Worm (Caenorhabditis elegans): ENCODE measurements around the gene C54C6.7.

Gene C54C6.7

ce11 chrIII:3540424-3540823 is 5.8 kb downstream of the C54C6.7 start (continued):
- peak in 1 of 3 experiments; percentile 29 for TF ChIP-seq ceh-82 (tag; optimal IDR thresholded peaks at IDR 0.05)
- no peak for TF ChIP-seq ztf-4 (tag; optimal IDR thresholded peaks at IDR 0.05)
- no peak for TF ChIP-seq sptf-1 (tag; optimal IDR thresholded peaks at IDR 0.05)
- TF ChIP-seq aha-1 (tag; optimal IDR thresholded peaks at IDR 0.05) = no peak
- no peak for TF ChIP-seq unc-62 (GFP tag; optimal IDR thresholded peaks at IDR 0.05)
- peak; percentile 34 for TF ChIP-seq ceh-8 (GFP tag; optimal IDR thresholded peaks at IDR 0.05)
- TF ChIP-seq ets-5 (GFP tag; IDR thresholded peaks at IDR 0.05) = no peak
- TF ChIP-seq ztf-11 (tag; optimal IDR thresholded peaks at IDR 0.05) = peak in 1 of 2 experiments; percentile 73
- TF ChIP-seq tlp-1 (tag; optimal IDR thresholded peaks at IDR 0.05) = no peak
- TF ChIP-seq dsc-1 (tag; optimal IDR thresholded peaks at IDR 0.05) = peak; percentile 65
- peak; percentile 89 for TF ChIP-seq snu-23 (GFP tag; optimal IDR thresholded peaks at IDR 0.05)
- no peak for TF ChIP-seq mef-2 (tag; optimal IDR thresholded peaks at IDR 0.05)
- peak; percentile 63 to 67 for TF ChIP-seq efl-1 (optimal IDR thresholded peaks at IDR 0.05)
- TF ChIP-seq efl-1 (GFP tag; optimal IDR thresholded peaks at IDR 0.05 in 1 of 2) = peak; percentile 66 to 96
- TF ChIP-seq fkh-4 (tag; optimal IDR thresholded peaks at IDR 0.05; ENCODE audit: borderline replicate concordance) = peak; percentile 24
- peak; percentile 31 for TF ChIP-seq nhr-237 (tag; optimal IDR thresholded peaks at IDR 0.05)
- no peak for TF ChIP-seq fkh-10 (GFP tag; optimal IDR thresholded peaks at IDR 0.05)
- no peak for TF ChIP-seq Y116A8C.19 (tag; optimal IDR thresholded peaks at IDR 0.05; ENCODE audit: borderline replicate concordance)
- peak; percentile 59 to 85 for TF ChIP-seq lin-35 (GFP tag; optimal IDR thresholded peaks at IDR 0.05)
- peak; percentile 46 for TF ChIP-seq sox-4 (tag; optimal IDR thresholded peaks at IDR 0.05)
- TF ChIP-seq fos-1 (tag; optimal IDR thresholded peaks at IDR 0.05) = peak; percentile 59
- TF ChIP-seq elt-2 (tag; optimal IDR thresholded peaks at IDR 0.05) = peak; percentile 43
- no peak for TF ChIP-seq unc-86 (tag; optimal IDR thresholded peaks at IDR 0.05)
- TF ChIP-seq pqm-1 (tag; optimal IDR thresholded peaks at IDR 0.05) = no peak
- no peak for TF ChIP-seq unc-130 (tag; optimal IDR thresholded peaks at IDR 0.05)
- no peak for TF ChIP-seq nhr-84 (tag; optimal IDR thresholded peaks at IDR 0.05)
- TF ChIP-seq nhr-71 (tag; optimal IDR thresholded peaks at IDR 0.05) = peak; percentile 86
- TF ChIP-seq pag-3 (tag; optimal IDR thresholded peaks at IDR 0.05; ENCODE audit: borderline replicate concordance, insufficient read depth) = no peak
- TF ChIP-seq F16B12.6 (tag; optimal IDR thresholded peaks at IDR 0.05) = no peak
- TF ChIP-seq isw-1 (GFP tag; IDR thresholded peaks at IDR 0.05) = peak; percentile 63
- TF ChIP-seq mep-1 (tag; optimal IDR thresholded peaks at IDR 0.05) = peak; percentile 73
- TF ChIP-seq dpl-1 (GFP tag; optimal IDR thresholded peaks at IDR 0.05) = peak; percentile 53 to 64 (median 63)
- no peak for TF ChIP-seq nhr-12 (tag; optimal IDR thresholded peaks at IDR 0.05)
- peak; percentile 48 for TF ChIP-seq irx-1 (tag; optimal IDR thresholded peaks at IDR 0.05)
- TF ChIP-seq nhr-77 (tag; optimal IDR thresholded peaks at IDR 0.05) = peak; percentile 29
- no peak for TF ChIP-seq mab-9 (GFP tag; IDR thresholded peaks at IDR 0.05)

ce11 chrIII:3539499-3539898 is 6.7 kb downstream of the C54C6.7 start:
- TF ChIP-seq nhr-19 (GFP tag; conservative IDR thresholded peaks at IDR 0.05) (no peak), irx-1 (tag; optimal IDR thresholded peaks at IDR 0.05) (no peak), rnt-1 (tag; optimal IDR thresholded peaks at IDR 0.05) (no peak), ztf-11 (tag; optimal IDR thresholded peaks at IDR 0.05) (no peak)

- no peak for TF ChIP-seq aly-2 (tag; optimal IDR thresholded peaks at IDR 0.05)
- TF ChIP-seq unc-130 (tag; optimal IDR thresholded peaks at IDR 0.05) = no peak
- TF ChIP-seq irx-1 (tag; optimal IDR thresholded peaks at IDR 0.05) = no peak
- no peak for TF ChIP-seq sox-4 (tag; optimal IDR thresholded peaks at IDR 0.05)
- TF ChIP-seq mdl-1 (tag; optimal IDR thresholded peaks at IDR 0.05) = no peak
- no peak for TF ChIP-seq lin-15B (tag; optimal IDR thresholded peaks at IDR 0.05)
- TF ChIP-seq fkh-8 (tag; optimal IDR thresholded peaks at IDR 0.05) = peak; percentile 12
Observed at ce11 chrIII:3537401-3537800, 8.8 kb downstream of the C54C6.7 start, which contains the start of gene cfap-20. Gene cfap-20, minus strand, starts transcription at chrIII:3537501.
